Worm (Caenorhabditis elegans): Measurements from ENCODE around the gene hch-1.

DNA sequence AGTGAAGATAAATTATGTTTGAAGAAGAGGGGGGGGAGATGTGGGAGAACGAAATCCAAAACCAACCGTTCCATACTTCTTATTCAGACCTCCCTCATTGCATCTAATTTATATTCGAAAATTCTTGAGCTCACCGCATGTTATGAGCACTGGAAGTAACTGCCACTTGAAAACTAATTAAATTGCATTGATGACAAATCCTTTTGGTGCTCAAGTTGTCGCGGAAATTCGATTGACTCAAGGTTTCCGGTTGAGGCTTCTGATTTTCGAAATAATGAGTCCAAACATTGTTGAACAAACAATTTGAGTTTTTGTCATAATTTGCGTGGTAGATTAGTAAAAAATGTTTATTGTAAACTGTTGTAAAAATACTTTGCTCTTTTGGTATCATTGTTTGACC lies 47.7 kb downstream of the hch-1 start:
- no peak for TF ChIP-seq elt-1 (tag; optimal IDR thresholded peaks at IDR 0.05; ENCODE audit: borderline replicate concordance, insufficient read depth)
- TF ChIP-seq nhr-12 (tag; optimal IDR thresholded peaks at IDR 0.05), result no peak
- no peak for TF ChIP-seq snpc-4 (tag; optimal IDR thresholded peaks at IDR 0.05)
- no peak for TF ChIP-seq ceh-39 (tag; optimal IDR thresholded peaks at IDR 0.05)
- TF ChIP-seq unc-39 (tag; optimal IDR thresholded peaks at IDR 0.05), result no peak
- TF ChIP-seq unc-62 (GFP tag; optimal IDR thresholded peaks at IDR 0.05), result no peak
- no peak for TF ChIP-seq sem-2 (GFP tag; optimal IDR thresholded peaks at IDR 0.05)
- TF ChIP-seq nhr-2 (tag; optimal IDR thresholded peaks at IDR 0.05), result no peak
- no peak for TF ChIP-seq mep-1 (tag; optimal IDR thresholded peaks at IDR 0.05)
- no peak for TF ChIP-seq lin-32 (GFP tag; optimal IDR thresholded peaks at IDR 0.05)
- no peak for TF ChIP-seq mab-5 (tag; optimal IDR thresholded peaks at IDR 0.05)
- no peak for TF ChIP-seq drap-1 (GFP tag; optimal IDR thresholded peaks at IDR 0.05)
- no peak for TF ChIP-seq tbx-8 (GFP tag; optimal IDR thresholded peaks at IDR 0.05)
- no peak for TF ChIP-seq nhr-28 (tag; optimal IDR thresholded peaks at IDR 0.05)

Measured in whole organism, mixed stage, embryonic.